Worm (Caenorhabditis elegans): Measurements from ENCODE around the gene F37C12.21.

The F37C12.21 gene

DNA sequence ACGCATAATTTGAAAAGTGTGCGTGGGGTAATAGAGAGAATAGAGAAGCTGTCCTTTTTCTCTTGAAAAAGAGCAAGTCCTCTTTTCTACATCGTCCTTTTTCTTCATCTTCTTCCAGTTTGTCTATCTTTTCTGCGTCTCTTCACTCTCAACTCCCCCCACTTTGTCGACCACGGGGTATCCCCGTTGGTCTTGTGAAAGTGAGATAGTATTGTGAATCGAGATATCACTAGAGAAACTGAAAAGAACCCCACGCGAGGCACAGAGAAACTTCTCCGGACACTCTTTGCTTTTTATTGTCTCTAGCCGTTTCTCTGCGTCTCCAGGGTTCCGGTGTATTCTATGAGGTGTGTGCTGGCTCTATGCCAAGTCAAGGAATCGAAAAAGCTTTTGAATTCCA, 32.5 kb upstream of the F37C12.21 start (continued):
- peak; percentile 88 to 90 for TF ChIP-seq lsy-2 (tag; optimal IDR thresholded peaks at IDR 0.05)
- TF ChIP-seq lin-15B (tag; optimal IDR thresholded peaks at IDR 0.05), result no peak
- TF ChIP-seq nhr-48 (tag; optimal IDR thresholded peaks at IDR 0.05), result peak; percentile 93
- TF ChIP-seq zag-1 (tag; optimal IDR thresholded peaks at IDR 0.05), result no peak
- peak; percentile 83 for TF ChIP-seq nhr-25 (tag; optimal IDR thresholded peaks at IDR 0.05; ENCODE audit: borderline replicate concordance, insufficient read depth)
- TF ChIP-seq pqm-1 (tag; optimal IDR thresholded peaks at IDR 0.05), result peak; percentile 39
- TF ChIP-seq spr-1 (tag; optimal IDR thresholded peaks at IDR 0.05), result peak; percentile 77
- no peak for TF ChIP-seq R02D3.7 (tag; optimal IDR thresholded peaks at IDR 0.05)
- TF ChIP-seq mdt-29 (GFP tag; IDR thresholded peaks at IDR 0.05), result peak; percentile 77
- TF ChIP-seq zfp-2 (tag; optimal IDR thresholded peaks at IDR 0.05), result peak; percentile 54
- TF ChIP-seq egl-43 (GFP tag; IDR thresholded peaks at IDR 0.05), result peak; percentile 81
- no peak for TF ChIP-seq D1046.2 (GFP tag; IDR thresholded peaks at IDR 0.05)
- peak; percentile 66 for TF ChIP-seq mxl-3 (GFP tag; optimal IDR thresholded peaks at IDR 0.05)
- TF ChIP-seq lin-1 (GFP tag; IDR thresholded peaks at IDR 0.05), result peak; percentile 95
- TF ChIP-seq nhr-6 (tag; optimal IDR thresholded peaks at IDR 0.05), result peak; percentile 39
- no peak for TF ChIP-seq zip-11 (GFP tag; IDR thresholded peaks at IDR 0.05)
- peak; percentile 78 for TF ChIP-seq pha-4 (GFP tag; IDR thresholded peaks at IDR 0.05)
- peak; percentile 96 for TF ChIP-seq pha-4 (tag; optimal IDR thresholded peaks at IDR 0.05)
- peak; percentile 94 for TF ChIP-seq mep-1 (tag; optimal IDR thresholded peaks at IDR 0.05)
- 0 out of 2 replicates have a peak, but pooled peaks have one; percentile 46 for TF ChIP-seq zfp-3 (GFP tag; conservative IDR thresholded peaks at IDR 0.05)
- peak; percentile 43 for TF ChIP-seq ceh-32 (tag; optimal IDR thresholded peaks at IDR 0.05; ENCODE audit: poor library complexity)
- peak; percentile 81 for TF ChIP-seq nhr-11 (tag; optimal IDR thresholded peaks at IDR 0.05)
- TF ChIP-seq unc-39 (tag; optimal IDR thresholded peaks at IDR 0.05), result no peak
- TF ChIP-seq sdz-12 (GFP tag; optimal IDR thresholded peaks at IDR 0.05), result no peak
- TF ChIP-seq T20F7.1 (GFP tag; optimal IDR thresholded peaks at IDR 0.05), result peak; percentile 77
- no peak for TF ChIP-seq nhr-41 (GFP tag; IDR thresholded peaks at IDR 0.05)
- TF ChIP-seq rbr-2 (tag; optimal IDR thresholded peaks at IDR 0.05), result peak; percentile 92
- TF ChIP-seq nhr-28 (tag; optimal IDR thresholded peaks at IDR 0.05), result peak; percentile 92
- TF ChIP-seq fkh-10 (GFP tag; optimal IDR thresholded peaks at IDR 0.05), result peak; percentile 96
- TF ChIP-seq daf-16 (GFP tag; optimal IDR thresholded peaks at IDR 0.05), result peak; percentile 52 to 75
- TF ChIP-seq daf-16 (tag; optimal IDR thresholded peaks at IDR 0.05), result peak; percentile 82
- peak; percentile 70; the same call in 1 of the 2 replicates for TF ChIP-seq nhr-42 (GFP tag; IDR thresholded peaks at IDR 0.05)
- TF ChIP-seq F44E2.7 (GFP tag; IDR thresholded peaks at IDR 0.05), result no peak
- peak; percentile 80 for TF ChIP-seq F37D6.2 (tag; optimal IDR thresholded peaks at IDR 0.05)
- TF ChIP-seq saeg-2 (GFP tag; IDR thresholded peaks at IDR 0.05), result peak; percentile 83
- TF ChIP-seq set-16 (GFP tag; IDR thresholded peaks at IDR 0.05), result peak; percentile 67

DNA sequence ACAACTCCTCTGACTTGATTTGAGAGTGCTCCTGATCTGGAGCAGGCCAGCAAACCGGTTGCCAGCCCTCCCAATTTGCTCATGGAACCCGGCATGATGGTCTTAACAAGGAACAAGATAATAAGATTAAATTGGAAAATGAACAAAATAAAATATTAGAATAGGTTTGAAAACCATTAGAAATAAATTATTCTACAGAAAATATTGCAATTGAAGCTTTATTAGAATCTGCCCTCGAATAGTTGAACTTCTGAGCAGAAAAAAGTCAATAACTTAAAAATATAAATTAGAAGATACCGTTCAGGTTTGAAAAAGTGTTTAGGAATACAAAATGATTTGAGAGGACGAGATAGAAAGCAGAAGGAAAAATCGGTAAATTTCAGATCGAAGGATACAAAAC, 29.4 kb upstream of the F37C12.21 start, which contains the start of gene nuo-4:
TSS of gene nuo-4 (minus strand) at position 101 of the 400 bp plus-strand sequence.
- TF ChIP-seq ama-1 (optimal IDR thresholded peaks at IDR 0.05) (peak; percentile 28), jun-1 (tag; optimal IDR thresholded peaks at IDR 0.05) (no peak)

DNA sequence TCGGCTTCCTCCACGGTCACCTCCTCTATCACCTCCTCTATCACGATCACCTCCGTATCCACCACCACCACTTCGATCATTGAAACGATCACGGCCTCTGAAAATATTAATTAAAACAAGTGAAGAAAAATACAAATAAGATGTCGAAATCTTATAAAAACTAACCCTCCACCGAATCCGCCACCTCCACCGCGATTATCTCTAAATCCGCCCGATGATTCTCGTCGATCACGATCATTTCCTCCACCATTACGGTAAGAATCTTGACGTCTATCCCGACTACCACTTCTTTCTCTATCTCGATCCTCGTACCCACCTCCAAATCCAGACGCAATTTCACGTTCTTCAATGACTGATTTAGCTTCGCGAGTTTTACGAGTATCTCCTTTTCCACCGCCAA, 28.9 kb upstream of the F37C12.21 start:
- TF ChIP-seq unc-62 (GFP tag; optimal IDR thresholded peaks at IDR 0.05 in 1 of 2) (peak in 1 of 2 experiments; percentile 64), unc-62 (tag; optimal IDR thresholded peaks at IDR 0.05) (no peak), hlh-11 (tag; optimal IDR thresholded peaks at IDR 0.05) (no peak), daf-16 (GFP tag; optimal IDR thresholded peaks at IDR 0.05) (no peak), daf-16 (tag; optimal IDR thresholded peaks at IDR 0.05) (no peak), set-16 (GFP tag; IDR thresholded peaks at IDR 0.05) (no peak), aha-1 (tag) (peak; percentile 66), spr-3 (GFP tag; optimal IDR thresholded peaks at IDR 0.05) (no peak), mep-1 (tag; optimal IDR thresholded peaks at IDR 0.05) (no peak), nhr-28 (tag; optimal IDR thresholded peaks at IDR 0.05) (no peak), aly-2 (tag; optimal IDR thresholded peaks at IDR 0.05) (no peak)

All from whole organism, L4 larva.